Fruit fly (Drosophila melanogaster) whole organism, embryonic: ENCODE results near the gene CG46463.

Source experiments
- Adf1 ChIP-seq: fragments of 200-800 bp; sonication (Bioruptor generic); IDR thresholded peaks from 2 replicates; pipeline ENCODE4 v1.3.6; 2022; ENCODE audit warnings: missing biosample characterization, missing genetic modification characterization
- Aef1 ChIP-seq: fragments of 200-800 bp; sonication (Bioruptor generic); IDR thresholded peaks from 3 replicates; pipeline ENCODE4 v1.3.6; 2022; ENCODE audit warnings: missing biosample characterization, missing genetic modification characterization
- Bgb ChIP-seq: fragments of 200-800 bp; sonication (Bioruptor generic); IDR thresholded peaks from 2 replicates; pipeline ENCODE4 v1.3.6; 2022; ENCODE audit warnings: missing biosample characterization, missing genetic modification characterization; ENCODE audit not compliant: partially characterized antibody
- CG10147 ChIP-seq: fragments of 200-800 bp; sonication (Bioruptor generic); optimal IDR thresholded peaks from 2 replicates; lab custom pipeline; 2019; ENCODE audit warnings: missing biosample characterization, mild to moderate bottlenecking, missing genetic modification characterization, moderate library complexity
- CG10267 ChIP-seq: fragments of 200-800 bp; sonication (Bioruptor generic); optimal IDR thresholded peaks from 2 replicates; lab custom pipeline; 2018; ENCODE audit warnings: missing biosample characterization, mild to moderate bottlenecking, missing genetic modification characterization, moderate library complexity
- CG10462 ChIP-seq: fragments of 200-800 bp; sonication (Bioruptor generic); optimal IDR thresholded peaks from 2 replicates; lab custom pipeline; 2016; ENCODE audit warnings: missing biosample characterization, missing genetic modification characterization
- CG10543 ChIP-seq: fragments of 200-800 bp; sonication (Bioruptor generic); optimal IDR thresholded peaks from 3 replicates; lab custom pipeline; 2017; ENCODE audit warnings: missing biosample characterization, mild to moderate bottlenecking, missing genetic modification characterization, moderate library complexity
- CG11398 ChIP-seq: fragments of 200-800 bp; sonication (Bioruptor generic); optimal IDR thresholded peaks from 2 replicates; lab custom pipeline; 2016; ENCODE audit warnings: missing biosample characterization, missing genetic modification characterization
- CG11560 ChIP-seq: fragments of 200-800 bp; sonication (Bioruptor generic); IDR thresholded peaks from 3 replicates; pipeline ENCODE4 v1.3.6; 2022; ENCODE audit warnings: missing biosample characterization, missing genetic modification characterization
- CG2889 ChIP-seq: fragments of 200-800 bp; sonication (Bioruptor generic); IDR thresholded peaks from 3 replicates; pipeline ENCODE4 v1.3.6; 2022; ENCODE audit warnings: missing biosample characterization, missing genetic modification characterization
- CG32532 ChIP-seq: fragments of 200-800 bp; sonication (Bioruptor generic); IDR thresholded peaks from 2 replicates; pipeline ENCODE4 v1.3.6; 2022; ENCODE audit warnings: missing biosample characterization, missing genetic modification characterization
- CG3407 ChIP-seq: fragments of 200-800 bp; sonication (Bioruptor generic); optimal IDR thresholded peaks from 2 replicates; lab custom pipeline; 2018; ENCODE audit warnings: missing biosample characterization, mild to moderate bottlenecking, missing genetic modification characterization
- CG34422 ChIP-seq: fragments of 200-800 bp; sonication (Bioruptor generic); IDR thresholded peaks from 3 replicates; pipeline ENCODE4 v1.3.6; 2022; ENCODE audit warnings: missing biosample characterization, missing genetic modification characterization
- CG4360 ChIP-seq: fragments of 200-800 bp; sonication (Bioruptor generic); IDR thresholded peaks from 2 replicates; pipeline ENCODE4 v1.3.6; 2022; ENCODE audit warnings: missing biosample characterization, missing genetic modification characterization
- CG7372 ChIP-seq: fragments of 200-800 bp; sonication (Bioruptor generic); IDR thresholded peaks from 2 replicates; pipeline ENCODE4 v1.3.6; 2022; ENCODE audit warnings: missing biosample characterization, missing genetic modification characterization
- CG7839 ChIP-seq: fragments of 200-800 bp; sonication (Bioruptor generic); optimal IDR thresholded peaks from 3 replicates; lab custom pipeline; 2018; ENCODE audit warnings: missing biosample characterization, mild to moderate bottlenecking, missing genetic modification characterization, moderate library complexity
- CG7928 ChIP-seq: fragments of 200-800 bp; sonication (Bioruptor generic); optimal IDR thresholded peaks from 2 replicates; lab custom pipeline; 2017; ENCODE audit warnings: missing biosample characterization, mild to moderate bottlenecking, missing genetic modification characterization
- CG8359 ChIP-seq: fragments of 200-800 bp; sonication (Bioruptor generic); optimal IDR thresholded peaks from 2 replicates; lab custom pipeline; 2017; ENCODE audit warnings: missing biosample characterization, mild to moderate bottlenecking, missing genetic modification characterization, borderline replicate concordance
- CG8944 ChIP-seq: fragments of 200-800 bp; sonication (Bioruptor generic); optimal IDR thresholded peaks from 3 replicates; lab custom pipeline; 2016; ENCODE audit warnings: missing biosample characterization, missing genetic modification characterization
- CG9215 ChIP-seq: fragments of 200-800 bp; sonication (Bioruptor generic); IDR thresholded peaks from 2 replicates; pipeline ENCODE4 v1.3.6; 2022; ENCODE audit warnings: missing biosample characterization, missing genetic modification characterization
- Fer1 ChIP-seq: fragments of 200-800 bp; sonication (Bioruptor generic); optimal IDR thresholded peaks from 2 replicates; lab custom pipeline; 2017; ENCODE audit warnings: missing biosample characterization, mild to moderate bottlenecking, missing genetic modification characterization
- Fer3 ChIP-seq: fragments of 200-800 bp; sonication (Bioruptor generic); optimal IDR thresholded peaks from 2 replicates; lab custom pipeline; 2018; ENCODE audit warnings: missing biosample characterization, mild to moderate bottlenecking, missing genetic modification characterization, moderate library complexity
- Gug ChIP-seq: fragments of 200-800 bp; sonication (Bioruptor generic); IDR thresholded peaks from 4 replicates; pipeline ENCODE4 v1.3.6; 2022; ENCODE audit warnings: missing biosample characterization, missing genetic modification characterization
- H15 ChIP-seq: fragments of 200-800 bp; sonication (Bioruptor generic); IDR thresholded peaks from 3 replicates; pipeline ENCODE4 v1.3.6; 2022; ENCODE audit warnings: missing biosample characterization, missing genetic modification characterization
- Hr51 ChIP-seq, 2 experiments: fragments of 200-800 bp; sonication (Bioruptor generic); optimal IDR thresholded peaks; 2 replicates in 1 of 2; 3 replicates in 1 of 2; lab custom pipeline; 2016 to 2018; ENCODE audit warnings: missing biosample characterization in 2 of 2, missing genetic modification characterization in 2 of 2, mild to moderate bottlenecking in 1 of 2, moderate library complexity in 1 of 2
- NC2α ChIP-seq: fragments of 200-800 bp; sonication (Bioruptor generic); optimal IDR thresholded peaks from 2 replicates; lab custom pipeline; 2016; ENCODE audit warnings: missing biosample characterization, missing genetic modification characterization
- Neu2 ChIP-seq: fragments of 200-800 bp; sonication (Bioruptor generic); optimal IDR thresholded peaks from 3 replicates; lab custom pipeline; 2016; ENCODE audit warnings: missing biosample characterization, missing genetic modification characterization, borderline replicate concordance
- NfI ChIP-seq: fragments of 200-800 bp; sonication (Bioruptor generic); optimal IDR thresholded peaks from 3 replicates; lab custom pipeline; 2018; ENCODE audit warnings: missing biosample characterization, mild to moderate bottlenecking, missing genetic modification characterization, moderate library complexity
- Oaz ChIP-seq: fragments of 200-800 bp; sonication (Bioruptor generic); IDR thresholded peaks from 2 replicates; pipeline ENCODE4 v1.3.6; 2022; ENCODE audit warnings: missing biosample characterization, missing genetic modification characterization
- Sox102F ChIP-seq: fragments of 200-800 bp; sonication (Bioruptor generic); optimal IDR thresholded peaks from 2 replicates; lab custom pipeline; 2018; ENCODE audit warnings: missing biosample characterization, mild to moderate bottlenecking, missing genetic modification characterization, moderate library complexity
- Sry-δ ChIP-seq: fragments of 200-800 bp; sonication (Bioruptor generic); optimal IDR thresholded peaks from 2 replicates; lab custom pipeline; 2016; ENCODE audit warnings: missing biosample characterization, missing genetic modification characterization
- Xrp1 ChIP-seq: fragments of 200-800 bp; sonication (Bioruptor generic); IDR thresholded peaks from 2 replicates; pipeline ENCODE4 v1.3.6; 2022; ENCODE audit warnings: missing biosample characterization, missing genetic modification characterization
- bsh ChIP-seq, 2 experiments: fragments of 200-800 bp; sonication (Bioruptor generic); optimal IDR thresholded peaks; 2 replicates each; lab custom pipeline; 2017 to 2018; ENCODE audit warnings: mild to moderate bottlenecking in 2 of 2, missing biosample characterization in 2 of 2, missing genetic modification characterization in 2 of 2, moderate library complexity in 1 of 2
- dpn ChIP-seq, 2 experiments: fragments of 200-800 bp; sonication (Bioruptor generic); optimal IDR thresholded peaks; 3 replicates each; lab custom pipeline; 2016; ENCODE audit warnings: missing biosample characterization in 2 of 2, missing genetic modification characterization in 2 of 2
- dysf ChIP-seq: fragments of 200-800 bp; sonication (Bioruptor generic); IDR thresholded peaks from 3 replicates; pipeline ENCODE4 v1.3.6; 2022; ENCODE audit warnings: missing biosample characterization, missing genetic modification characterization
- eyg ChIP-seq: fragments of 200-800 bp; sonication (Bioruptor generic); optimal IDR thresholded peaks from 3 replicates; lab custom pipeline; 2016; ENCODE audit warnings: missing biosample characterization, missing genetic modification characterization
- jing ChIP-seq: fragments of 200-800 bp; sonication (Bioruptor generic); optimal IDR thresholded peaks from 2 replicates; lab custom pipeline; 2018; ENCODE audit warnings: missing biosample characterization, mild to moderate bottlenecking, missing genetic modification characterization
- lov ChIP-seq, 2 experiments: fragments of 200-800 bp in 1 of 2; fragments of >200 bp in 1 of 2; sonication (Bioruptor generic) in 1 of 2; IDR thresholded peaks in 1 of 2; optimal IDR thresholded peaks in 1 of 2; 2 replicates in 1 of 2; 3 replicates in 1 of 2; pipeline versions ENCODE4 v1.3.6 to Lab custom; 2017 to 2022; ENCODE audit warnings: missing biosample characterization in 1 of 2, missing genetic modification characterization in 1 of 2
- maf-S ChIP-seq: fragments of 200-800 bp; sonication (Bioruptor generic); optimal IDR thresholded peaks from 2 replicates; lab custom pipeline; 2016; ENCODE audit warnings: missing biosample characterization, missing genetic modification characterization
- mld ChIP-seq: fragments of 200-800 bp; sonication (Bioruptor generic); IDR thresholded peaks from 3 replicates; pipeline ENCODE4 v1.3.6; 2022; ENCODE audit warnings: missing biosample characterization, missing genetic modification characterization; ENCODE audit not compliant: partially characterized antibody
- odd ChIP-seq: fragments of 200-800 bp; sonication (Bioruptor generic); optimal IDR thresholded peaks from 2 replicates; lab custom pipeline; 2017; ENCODE audit warnings: missing biosample characterization, mild to moderate bottlenecking, missing genetic modification characterization
- pho ChIP-seq: fragments of 200-800 bp; sonication (Bioruptor generic); optimal IDR thresholded peaks from 2 replicates; lab custom pipeline; 2016; ENCODE audit warnings: missing biosample characterization, missing genetic modification characterization
- pum ChIP-seq: fragments of 200-800 bp; sonication (Bioruptor generic); optimal IDR thresholded peaks from 2 replicates; lab custom pipeline; 2016; ENCODE audit warnings: missing biosample characterization, missing genetic modification characterization
- run ChIP-seq: fragments of 200-800 bp; sonication (Bioruptor generic); optimal IDR thresholded peaks from 3 replicates; lab custom pipeline; 2018; ENCODE audit warnings: missing biosample characterization, mild to moderate bottlenecking, missing genetic modification characterization
- zen ChIP-seq: fragments of 200-800 bp; sonication (Bioruptor generic); optimal IDR thresholded peaks from 3 replicates; lab custom pipeline; 2018; ENCODE audit warnings: missing biosample characterization, mild to moderate bottlenecking, missing genetic modification characterization, moderate library complexity

CG46463 gene

dm6 chr3L:3418207-3419086 is 42.7 kb upstream of the CG46463 start (continued):
- TF ChIP-seq NC2α (peak; percentile 54), Gug (GFP tag; lab: Robert Waterston, UW) (peak; percentile 65; the same call in 3 of the 4 replicates), pho (GFP tag; lab: Kevin White, UChicago) (peak; percentile 78), CG7839 (tag; lab: Kevin White, UChicago) (peak; percentile 78), CG3407 (GFP tag; lab: Kevin White, UChicago) (peak; percentile 63), Fer3 (tag; lab: Kevin White, UChicago) (peak; percentile 67), eyg (peak; percentile 54), CG9215 (GFP tag; lab: Robert Waterston, UW) (peak; percentile 69), CG34422 (GFP tag; lab: Robert Waterston, UW) (peak; percentile 63), Hr51 (GFP tag; optimal IDR thresholded peaks at IDR 0.05; lab: Kevin White, UChicago) (peak; percentile 59 to 78), mld (GFP tag; lab: Robert Waterston, UW) (no peak), odd (GFP tag; lab: Kevin White, UChicago) (peak; percentile 71), Bgb (GFP tag; lab: Robert Waterston, UW) (peak; percentile 55), jing (GFP tag; lab: Kevin White, UChicago) (peak; percentile 23), CG10147 (GFP tag; lab: Kevin White, UChicago) (peak; percentile 52)

dm6 chr3L:3419369-3420232 is 41.5 kb upstream of the CG46463 start:
- TF ChIP-seq NfI (GFP tag; lab: Kevin White, UChicago) (no peak), CG32532 (GFP tag; lab: Robert Waterston, UW) (no peak), maf-S (GFP tag; lab: Kevin White, UChicago) (no peak), bsh (GFP tag; optimal IDR thresholded peaks at IDR 0.05; lab: Kevin White, UChicago) (peak in 1 of 2 experiments; percentile 3), CG10462 (GFP tag; lab: Kevin White, UChicago) (no peak), Aef1 (GFP tag; lab: Robert Waterston, UW) (0 out of 3 replicates have a peak, but pooled peaks have one; percentile 11), run (tag; lab: Kevin White, UChicago) (no peak), H15 (GFP tag; lab: Robert Waterston, UW) (no peak), dysf (no peak), Sox102F (no peak), Fer1 (no peak), pum (GFP tag; lab: Kevin White, UChicago) (no peak), Adf1 (GFP tag; lab: Robert Waterston, UW) (peak; percentile 67), zen (no peak), CG7372 (GFP tag; lab: Robert Waterston, UW) (no peak), Neu2 (GFP tag; lab: Kevin White, UChicago) (no peak), Xrp1 (GFP tag; lab: Robert Waterston, UW) (no peak), CG11398 (no peak), lov (optimal IDR thresholded peaks at IDR 0.05; lab: Kevin White, UChicago) (no peak), lov (GFP tag; IDR thresholded peaks at IDR 0.05; lab: Robert Waterston, UW) (0 out of 3 replicates have a peak, but pooled peaks have one; percentile 3), CG11560 (tag; lab: Robert Waterston, UW) (no peak), CG2889 (no peak), CG7928 (GFP tag; lab: Kevin White, UChicago) (no peak), dpn (GFP tag; optimal IDR thresholded peaks at IDR 0.05; lab: Kevin White, UChicago) (no peak), Oaz (GFP tag; lab: Robert Waterston, UW) (no peak), Sry-δ (no peak), CG8359 (GFP tag; lab: Kevin White, UChicago) (no peak), CG10267 (tag; lab: Kevin White, UChicago) (no peak), CG4360 (GFP tag; lab: Robert Waterston, UW) (peak; percentile 46; the same call in 1 of the 2 replicates), CG8944 (no peak), CG10543 (GFP tag; lab: Kevin White, UChicago) (no peak)
